Worm (Caenorhabditis elegans) whole organism, early embryonic: Measurements from ENCODE around the gene srbc-44.

ENCODE experiments used
- B0310.2 ChIP-seq: sonication (generic microtip); optimal IDR thresholded peaks from 2 replicates; lab custom pipeline; 2016; ENCODE audit warnings: mild to moderate bottlenecking, missing genetic modification characterization, missing compliant biosample characterization
- F13C5.2 ChIP-seq: sonication (generic microtip); optimal IDR thresholded peaks from 2 replicates; lab custom pipeline; 2017; ENCODE audit warnings: mild to moderate bottlenecking, missing genetic modification characterization, inconsistent platforms, missing compliant biosample characterization
- aly-1 ChIP-seq: sonication (generic microtip); optimal IDR thresholded peaks from 2 replicates; lab custom pipeline; 2016; ENCODE audit warnings: missing genetic modification characterization, missing compliant biosample characterization
- ama-1 ChIP-seq: fragments of 150-350 bp; optimal IDR thresholded peaks from 2 replicates; lab custom pipeline; 2014
- ceh-13 ChIP-seq: fragments of 200-800 bp; sonication (Bioruptor generic); optimal IDR thresholded peaks from 2 replicates; lab custom pipeline; 2018; ENCODE audit warnings: mild to moderate bottlenecking, missing genetic modification characterization, missing compliant biosample characterization
- ceh-36 ChIP-seq: sonication (generic microtip); optimal IDR thresholded peaks from 2 replicates; lab custom pipeline; 2016; ENCODE audit warnings: missing genetic modification characterization, inconsistent platforms, missing compliant biosample characterization
- ets-7 ChIP-seq: sonication (generic microtip); optimal IDR thresholded peaks from 2 replicates; lab custom pipeline; 2016; ENCODE audit warnings: missing genotype, missing genetic modification characterization, missing compliant biosample characterization
- flt-1 ChIP-seq: fragments of 200-800 bp; sonication (Bioruptor generic); IDR thresholded peaks from 2 replicates; pipeline ENCODE4 v1.3.6; 2022; ENCODE audit warnings: missing genetic modification characterization, missing compliant biosample characterization
- hmbx-1 ChIP-seq: sonication (generic microtip); optimal IDR thresholded peaks from 2 replicates; lab custom pipeline; 2016; ENCODE audit warnings: mild to moderate bottlenecking, missing genetic modification characterization, missing compliant biosample characterization
- hmg-4 ChIP-seq: fragments of 200-800 bp; sonication (Bioruptor generic); optimal IDR thresholded peaks from 2 replicates; lab custom pipeline; 2018; ENCODE audit warnings: mild to moderate bottlenecking, missing genetic modification characterization, missing compliant biosample characterization
- hnd-1 ChIP-seq: sonication (generic microtip); optimal IDR thresholded peaks from 2 replicates; lab custom pipeline; 2016; ENCODE audit warnings: missing genetic modification characterization, missing compliant biosample characterization
- pes-1 ChIP-seq: fragments of 200-800 bp; sonication (Bioruptor generic); IDR thresholded peaks from 2 replicates; pipeline ENCODE4 v1.3.6; 2022; ENCODE audit warnings: missing genetic modification reagents, missing genetic modification characterization, missing compliant biosample characterization
- scrt-1 ChIP-seq: fragments of 200-800 bp; sonication (Bioruptor generic); IDR thresholded peaks from 2 replicates; pipeline ENCODE4 v1.3.6; 2022; ENCODE audit warnings: missing genetic modification characterization, missing compliant biosample characterization
- sea-1 ChIP-seq: fragments of 200-800 bp; sonication (Bioruptor generic); conservative IDR thresholded peaks from 2 replicates; pipeline ENCODE4 v1.3.6; 2022; ENCODE audit warnings: missing genetic modification characterization, missing compliant biosample characterization
- tbx-11 ChIP-seq: fragments of 200-800 bp; sonication (Bioruptor generic); IDR thresholded peaks from 2 replicates; pipeline ENCODE4 v1.3.6; 2022; ENCODE audit warnings: missing genetic modification characterization, missing compliant biosample characterization
- tbx-37 ChIP-seq: fragments of 200-800 bp; sonication (Bioruptor generic); conservative IDR thresholded peaks from 2 replicates; pipeline ENCODE4 v1.3.6; 2022; ENCODE audit warnings: missing genetic modification reagents, missing genetic modification characterization, missing compliant biosample characterization
- tra-4 ChIP-seq: sonication (generic microtip); optimal IDR thresholded peaks from 2 replicates; lab custom pipeline; 2017; ENCODE audit warnings: missing genetic modification characterization, missing compliant biosample characterization

Gene srbc-44

ce11 chrV:12773852-12774251, 14.5 kb downstream of the srbc-44 start:
- TF ChIP-seq pes-1 (GFP tag; lab: Robert Waterston, UW) (no peak), tbx-37 (no peak), hnd-1 (tag; lab: Kevin White, UChicago) (no peak), scrt-1 (no peak), hmbx-1 (tag; lab: Kevin White, UChicago) (no peak), F13C5.2 (no peak), ets-7 (tag; lab: Kevin White, UChicago) (no peak), aly-1 (no peak), ama-1 (lab: Kevin White, UChicago) (no peak), tbx-11 (no peak), sea-1 (GFP tag; lab: Robert Waterston, UW) (no peak), hmg-4 (GFP tag; lab: Kevin White, UChicago) (no peak), B0310.2 (tag; lab: Kevin White, UChicago) (no peak), ceh-13 (no peak), flt-1 (no peak)

- TF ChIP-seq ets-7 (tag; lab: Kevin White, UChicago) (no peak), sea-1 (GFP tag; lab: Robert Waterston, UW) (no peak), scrt-1 (no peak), hnd-1 (tag; lab: Kevin White, UChicago) (no peak), ceh-36 (tag; lab: Kevin White, UChicago) (no peak), tra-4 (tag; lab: Kevin White, UChicago) (no peak), hmbx-1 (tag; lab: Kevin White, UChicago) (no peak), ceh-13 (no peak), aly-1 (no peak), ama-1 (lab: Kevin White, UChicago) (no peak), tbx-11 (no peak), tbx-37 (no peak), pes-1 (GFP tag; lab: Robert Waterston, UW) (no peak)
Measured at ce11 chrV:12773222-12773621, 15.1 kb downstream of the srbc-44 start, which contains the start of gene ZC455.1. Gene ZC455.1, plus strand, starts transcription at chrV:12773522.

- TF ChIP-seq F13C5.2 (no peak), hmbx-1 (tag; lab: Kevin White, UChicago) (no peak), hnd-1 (tag; lab: Kevin White, UChicago) (no peak), ama-1 (lab: Kevin White, UChicago) (no peak), scrt-1 (no peak), pes-1 (GFP tag; lab: Robert Waterston, UW) (no peak), sea-1 (GFP tag; lab: Robert Waterston, UW) (no peak), B0310.2 (tag; lab: Kevin White, UChicago) (no peak), aly-1 (no peak), ceh-13 (no peak), flt-1 (no peak), tbx-37 (no peak), hmg-4 (GFP tag; lab: Kevin White, UChicago) (no peak), ceh-36 (tag; lab: Kevin White, UChicago) (no peak), ets-7 (tag; lab: Kevin White, UChicago) (no peak)
Measured at ce11 chrV:12768946-12769345, 19.4 kb downstream of the srbc-44 start, which contains the start of gene srt-43. Gene srt-43, plus strand, starts transcription at chrV:12769246.

ce11 chrV:12763291-12763995, 24.9 kb downstream of the srbc-44 start, which contains the start of the genes abcf-1 and scc-3:
Gene abcf-1, minus strand, starts transcription at chrV:12763375.
Gene scc-3, plus strand, starts transcription at chrV:12763945.
- TF ChIP-seq flt-1 (no peak), F13C5.2 (peak; percentile 20)

DNA sequence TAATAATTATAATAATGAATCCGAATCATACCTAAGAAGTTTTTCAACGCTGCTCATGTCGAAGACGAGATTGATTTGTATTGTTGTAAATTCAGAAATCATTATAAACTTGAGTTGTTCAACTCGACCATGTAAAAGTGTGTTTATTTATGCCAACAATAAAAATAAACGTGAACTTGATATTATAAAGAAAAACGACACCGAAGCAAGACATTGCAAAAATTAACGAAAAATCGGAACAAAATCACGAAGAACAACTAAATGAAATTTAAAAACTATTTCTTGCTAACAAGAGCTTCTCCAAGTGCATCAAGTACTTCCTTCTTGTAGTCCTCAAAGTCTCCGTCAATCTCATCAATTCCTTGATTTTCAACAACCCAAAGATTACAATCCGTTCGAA, 27.4 kb downstream of the srbc-44 start, which contains the start of gene F18E2.15:
F18E2.15 (minus strand) TSS at position 101 of the 400 bp plus-strand sequence.
- TF ChIP-seq flt-1: no peak
- TF ChIP-seq ceh-36 (tag; lab: Kevin White, UChicago): no peak
- TF ChIP-seq aly-1: no peak
- TF ChIP-seq ceh-13: no peak
- TF ChIP-seq ama-1 (lab: Kevin White, UChicago): no peak

DNA sequence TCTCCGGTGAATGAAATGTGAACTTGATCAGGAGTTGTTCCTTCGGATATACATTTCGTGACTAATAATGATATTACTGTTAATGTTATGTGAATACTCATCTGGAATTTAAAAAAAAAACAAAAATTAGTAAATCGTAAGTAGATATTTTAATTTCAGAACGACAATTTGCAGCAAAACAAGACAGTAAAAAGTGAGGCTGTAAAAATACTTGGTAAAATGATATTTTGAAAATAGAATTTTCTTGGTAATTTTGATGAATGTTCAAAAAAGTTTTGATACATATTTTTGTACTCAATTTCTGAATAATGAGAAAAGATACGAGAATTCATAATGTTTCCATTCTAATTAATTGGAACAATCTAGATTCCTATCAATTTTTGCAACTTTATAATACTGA, 28.7 kb downstream of the srbc-44 start, which contains the start of gene papl-1:
papl-1 (minus strand) TSS at position 101 of the 400 bp plus-strand sequence.
- TF ChIP-seq scrt-1 (no peak), pes-1 (GFP tag; lab: Robert Waterston, UW) (no peak), B0310.2 (tag; lab: Kevin White, UChicago) (no peak), aly-1 (no peak), F13C5.2 (no peak), hnd-1 (tag; lab: Kevin White, UChicago) (no peak), ama-1 (lab: Kevin White, UChicago) (no peak), tra-4 (tag; lab: Kevin White, UChicago) (no peak)

DNA sequence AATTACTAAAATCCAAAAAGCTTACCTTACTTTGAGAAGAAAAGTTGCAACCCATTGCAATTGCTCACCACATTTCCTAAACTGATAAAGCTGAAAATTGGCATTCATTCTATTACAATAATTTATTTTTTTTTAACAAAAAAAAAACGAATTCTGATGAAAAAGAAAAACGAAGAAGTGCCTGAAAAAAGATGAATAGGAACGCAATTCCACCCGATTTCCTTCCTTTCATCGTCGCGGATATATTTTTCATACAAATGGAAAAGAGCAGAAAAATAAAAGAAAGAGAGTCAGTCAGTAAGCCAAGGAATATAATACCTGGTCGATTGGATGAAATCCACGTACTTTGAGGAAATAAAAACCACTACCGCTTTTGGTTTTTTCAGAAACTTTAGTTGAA, 33.5 kb downstream of the srbc-44 start, which contains the start of gene gpa-13:
gpa-13 (minus strand) TSS at position 101 of the 400 bp plus-strand sequence.
- TF ChIP-seq hnd-1 (tag; lab: Kevin White, UChicago): no peak
- no peak for TF ChIP-seq flt-1
- TF ChIP-seq tbx-11: no peak
- TF ChIP-seq ceh-36 (tag; lab: Kevin White, UChicago): no peak
- no peak for TF ChIP-seq ama-1 (lab: Kevin White, UChicago)
- TF ChIP-seq pes-1 (GFP tag; lab: Robert Waterston, UW): no peak
- no peak for TF ChIP-seq aly-1
- TF ChIP-seq scrt-1: no peak
- no peak for TF ChIP-seq ets-7 (tag; lab: Kevin White, UChicago)
- TF ChIP-seq tbx-37: no peak
- TF ChIP-seq hmg-4 (GFP tag; lab: Kevin White, UChicago): no peak
- no peak for TF ChIP-seq ceh-13

DNA sequence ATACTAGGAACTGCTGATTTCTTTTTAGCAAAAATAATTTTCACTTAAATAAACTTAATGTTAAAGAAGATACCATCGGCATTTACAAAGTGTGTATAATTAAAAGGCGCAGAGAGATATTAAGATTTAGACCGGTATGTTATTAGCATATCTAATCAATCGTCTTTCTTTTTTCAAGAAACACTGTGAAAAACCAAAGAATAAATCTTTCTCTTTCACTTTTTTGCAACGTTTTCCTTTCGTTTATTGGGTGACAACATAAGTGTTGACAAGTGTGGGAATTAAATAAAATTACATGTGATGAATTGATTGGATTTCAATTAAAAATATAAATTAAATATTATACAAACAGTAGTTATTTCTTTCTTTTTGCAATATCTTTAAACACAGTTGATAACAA, 35.9 kb downstream of the srbc-44 start, which contains the start of gene C15C8.8:
C15C8.8 (minus strand) TSS at position 101 of the 400 bp plus-strand sequence.
- TF ChIP-seq scrt-1 (no peak), B0310.2 (tag; lab: Kevin White, UChicago) (no peak), ets-7 (tag; lab: Kevin White, UChicago) (no peak), ceh-36 (tag; lab: Kevin White, UChicago) (no peak), ceh-13 (no peak), hmbx-1 (tag; lab: Kevin White, UChicago) (no peak), flt-1 (no peak), tra-4 (tag; lab: Kevin White, UChicago) (no peak), pes-1 (GFP tag; lab: Robert Waterston, UW) (no peak), ama-1 (lab: Kevin White, UChicago) (no peak), sea-1 (GFP tag; lab: Robert Waterston, UW) (no peak), aly-1 (no peak), hmg-4 (GFP tag; lab: Kevin White, UChicago) (no peak), tbx-11 (no peak), hnd-1 (tag; lab: Kevin White, UChicago) (no peak), tbx-37 (no peak), F13C5.2 (no peak)
